Worm (Caenorhabditis elegans): ENCODE results near the gene EEED8.3.
A peak's percentile ranks its signal among the peaks of the same experiment; 100 is the strongest.

Gene EEED8.3

DNA sequence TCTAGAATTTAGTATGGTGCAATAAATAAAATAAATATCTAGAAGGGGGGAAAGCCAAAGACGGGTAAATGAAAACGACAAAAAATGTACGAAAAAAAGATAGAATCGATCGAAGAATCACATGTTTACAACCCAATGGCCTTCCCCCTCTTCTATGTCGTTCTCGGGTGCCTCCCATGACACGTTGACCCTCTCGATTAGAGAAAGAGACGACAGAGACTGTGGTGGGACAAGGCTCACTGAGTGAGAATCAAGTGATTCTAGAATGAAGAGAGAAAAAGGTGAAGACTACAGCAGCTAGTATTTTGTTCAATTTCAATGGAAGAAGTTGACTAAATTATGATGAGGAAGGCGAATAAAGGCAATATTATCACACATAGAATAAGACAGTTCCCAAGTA is 12.0 kb downstream of the EEED8.3 start:
- TF ChIP-seq nhr-28 (tag; optimal IDR thresholded peaks at IDR 0.05) = no peak
- no peak for TF ChIP-seq ztf-11 (tag; optimal IDR thresholded peaks at IDR 0.05)
- TF ChIP-seq ceh-28 (tag; optimal IDR thresholded peaks at IDR 0.05) = peak; percentile 32
- peak; percentile 85 for TF ChIP-seq pha-4 (tag; optimal IDR thresholded peaks at IDR 0.05)
- peak; percentile 6 for TF ChIP-seq egl-27 (tag; optimal IDR thresholded peaks at IDR 0.05)
- TF ChIP-seq ama-1 (optimal IDR thresholded peaks at IDR 0.05) = peak; percentile 66
- TF ChIP-seq lsy-12 (tag; optimal IDR thresholded peaks at IDR 0.05) = no peak
- TF ChIP-seq nhr-77 (tag; optimal IDR thresholded peaks at IDR 0.05) = no peak
- TF ChIP-seq mdl-1 (tag; optimal IDR thresholded peaks at IDR 0.05) = no peak
- peak; percentile 82 for TF ChIP-seq nfya-1 (tag; optimal IDR thresholded peaks at IDR 0.05; ENCODE audit: insufficient read depth)
- peak; percentile 13 for TF ChIP-seq lin-39 (tag; optimal IDR thresholded peaks at IDR 0.05)
- no peak for TF ChIP-seq nhr-76 (tag; optimal IDR thresholded peaks at IDR 0.05)
- no peak for TF ChIP-seq egl-5 (tag; optimal IDR thresholded peaks at IDR 0.05)
- TF ChIP-seq tbx-2 (tag; optimal IDR thresholded peaks at IDR 0.05) = no peak
- no peak for TF ChIP-seq mml-1 (tag; optimal IDR thresholded peaks at IDR 0.05)
- no peak for TF ChIP-seq daf-12 (tag; optimal IDR thresholded peaks at IDR 0.05)
- peak; percentile 11 for TF ChIP-seq jun-1 (tag; optimal IDR thresholded peaks at IDR 0.05)
- TF ChIP-seq elt-2 (tag; optimal IDR thresholded peaks at IDR 0.05) = peak; percentile 85
- no peak for TF ChIP-seq elt-1 (tag; optimal IDR thresholded peaks at IDR 0.05)
- TF ChIP-seq ceh-9 (tag; optimal IDR thresholded peaks at IDR 0.05) = no peak
- TF ChIP-seq ZK546.5 (tag; optimal IDR thresholded peaks at IDR 0.05) = no peak
- TF ChIP-seq fkh-2 (tag; optimal IDR thresholded peaks at IDR 0.05) = no peak
- peak; percentile 49 for TF ChIP-seq nhr-25 (tag; optimal IDR thresholded peaks at IDR 0.05)
- no peak for TF ChIP-seq elt-3 (tag; optimal IDR thresholded peaks at IDR 0.05)
- peak; percentile 46 for TF ChIP-seq nhr-23 (tag; optimal IDR thresholded peaks at IDR 0.05)
- TF ChIP-seq nhr-237 (tag; optimal IDR thresholded peaks at IDR 0.05) = no peak
- TF ChIP-seq nhr-12 (tag; optimal IDR thresholded peaks at IDR 0.05) = no peak
- no peak for TF ChIP-seq aly-2 (tag; optimal IDR thresholded peaks at IDR 0.05)
- TF ChIP-seq hmg-11 (tag; optimal IDR thresholded peaks at IDR 0.05) = peak; percentile 49
- TF ChIP-seq R02D3.7 (tag; optimal IDR thresholded peaks at IDR 0.05) = no peak
- no peak for TF ChIP-seq sea-2 (GFP tag; optimal IDR thresholded peaks at IDR 0.05)

DNA sequence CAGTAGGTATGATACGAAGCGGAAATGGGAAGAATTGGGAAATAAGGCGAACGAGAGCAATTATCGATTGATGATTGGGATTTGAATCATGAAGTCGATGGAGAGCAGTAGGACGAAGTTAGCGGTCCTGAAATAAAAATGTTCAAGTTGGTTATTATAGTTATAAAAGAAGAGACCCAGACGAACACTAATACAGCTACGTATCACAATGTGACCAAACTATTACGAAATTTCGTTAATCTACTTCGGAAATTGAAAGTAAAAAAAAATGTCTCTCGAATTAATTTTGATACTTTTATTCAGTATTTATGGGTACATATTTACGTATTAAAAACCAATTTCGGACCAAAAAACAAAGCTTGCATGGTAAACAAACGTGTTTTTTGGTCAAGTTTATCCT is 12.4 kb downstream of the EEED8.3 start:
- TF ChIP-seq fos-1 (tag; optimal IDR thresholded peaks at IDR 0.05) = no peak
- TF ChIP-seq tbx-2 (tag; optimal IDR thresholded peaks at IDR 0.05) = no peak
- no peak for TF ChIP-seq sea-2 (GFP tag; optimal IDR thresholded peaks at IDR 0.05)
- TF ChIP-seq elt-2 (tag; optimal IDR thresholded peaks at IDR 0.05) = peak; percentile 61
- TF ChIP-seq nhr-23 (tag; optimal IDR thresholded peaks at IDR 0.05) = no peak

DNA sequence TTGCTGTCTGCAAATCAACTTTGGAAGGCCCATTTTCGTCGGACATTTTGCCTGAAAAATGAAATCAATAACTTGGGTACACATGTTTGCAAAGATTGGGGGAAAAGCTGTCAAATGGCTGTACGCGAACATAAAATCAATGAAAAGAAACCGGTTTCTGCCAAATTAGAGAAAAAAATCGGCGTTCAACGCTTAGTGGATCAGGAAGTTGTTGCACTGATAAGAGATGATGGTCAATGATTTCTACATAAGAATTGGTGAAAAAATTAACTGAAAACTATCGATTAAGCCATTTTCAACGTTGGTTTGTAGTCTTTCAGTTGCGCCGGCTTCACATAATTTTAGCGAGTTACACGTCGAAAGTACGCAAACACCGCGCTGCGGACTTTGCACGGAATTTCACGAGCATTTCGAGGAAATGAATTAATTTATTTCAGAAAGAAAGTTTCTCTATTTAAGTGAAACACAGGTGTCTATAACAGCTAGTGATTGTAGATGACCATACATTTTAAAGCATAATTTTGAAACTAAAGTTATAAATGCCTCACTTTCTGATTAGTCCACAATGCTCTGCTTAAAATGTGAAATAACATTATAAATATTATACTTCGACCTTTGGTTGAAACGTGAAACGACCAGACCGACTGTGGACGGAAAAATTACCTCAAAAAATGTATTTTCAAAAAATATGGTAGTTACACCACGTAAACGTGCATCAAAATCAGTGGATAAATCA is 15.6 kb downstream of the EEED8.3 start, which contains the start of the genes F07F6.4 and F07F6.2:
Gene F07F6.4, minus strand, starts transcription at position 51 of the 736 bp plus-strand sequence.
Gene F07F6.2, plus strand, starts transcription at position 686 of the 736 bp plus-strand sequence.
- TF ChIP-seq nhr-77 (tag; optimal IDR thresholded peaks at IDR 0.05) (no peak), ztf-4 (tag; optimal IDR thresholded peaks at IDR 0.05) (no peak), nhr-25 (tag; optimal IDR thresholded peaks at IDR 0.05) (peak; percentile 7), nfya-1 (tag; optimal IDR thresholded peaks at IDR 0.05; ENCODE audit: insufficient read depth) (peak; percentile 31), snpc-4 (tag; optimal IDR thresholded peaks at IDR 0.05) (peak; percentile 41), skn-1 (tag; optimal IDR thresholded peaks at IDR 0.05) (no peak), elt-2 (tag; optimal IDR thresholded peaks at IDR 0.05) (peak; percentile 49), hmg-11 (tag; optimal IDR thresholded peaks at IDR 0.05) (peak; percentile 22), egl-27 (tag; optimal IDR thresholded peaks at IDR 0.05) (no peak), eor-1 (tag; optimal IDR thresholded peaks at IDR 0.05) (no peak), lin-15B (tag; optimal IDR thresholded peaks at IDR 0.05) (peak; percentile 28)

DNA sequence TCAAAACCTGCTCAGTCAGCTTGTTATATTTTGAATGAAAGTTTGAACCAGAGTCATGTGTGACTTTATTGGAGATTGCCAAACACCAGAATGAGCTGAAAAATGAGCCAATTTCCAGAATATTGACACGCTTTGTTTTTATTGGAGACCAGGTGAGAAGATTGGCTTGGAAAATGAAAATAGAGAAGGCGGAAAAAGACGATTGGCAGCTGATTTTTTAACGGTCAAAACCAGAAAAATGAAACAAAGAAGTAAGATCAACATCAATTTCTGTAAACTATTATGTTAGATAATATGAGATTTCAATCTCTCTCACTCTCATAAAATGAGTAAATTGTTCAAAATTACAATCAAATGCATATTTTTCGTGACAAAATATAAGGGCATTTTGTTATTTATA is 19.0 kb downstream of the EEED8.3 start, which contains the start of gene srx-114:
Gene srx-114, minus strand, starts transcription at position 101 of the 400 bp plus-strand sequence.
- no peak for TF ChIP-seq lsy-12 (tag; optimal IDR thresholded peaks at IDR 0.05)
- no peak for TF ChIP-seq mml-1 (tag; optimal IDR thresholded peaks at IDR 0.05)
- no peak for TF ChIP-seq elt-3 (tag; optimal IDR thresholded peaks at IDR 0.05)
- TF ChIP-seq nhr-28 (tag; optimal IDR thresholded peaks at IDR 0.05) = no peak
- no peak for TF ChIP-seq lin-15B (tag; optimal IDR thresholded peaks at IDR 0.05)
- TF ChIP-seq unc-62 (GFP tag; optimal IDR thresholded peaks at IDR 0.05) = no peak
- TF ChIP-seq nhr-237 (tag; optimal IDR thresholded peaks at IDR 0.05) = no peak
- TF ChIP-seq ceh-82 (tag; optimal IDR thresholded peaks at IDR 0.05) = no peak
- TF ChIP-seq nfya-1 (tag; optimal IDR thresholded peaks at IDR 0.05; ENCODE audit: insufficient read depth) = no peak
- TF ChIP-seq elt-2 (tag; optimal IDR thresholded peaks at IDR 0.05) = no peak
- TF ChIP-seq ceh-16 (tag; optimal IDR thresholded peaks at IDR 0.05) = no peak
- no peak for TF ChIP-seq egl-5 (tag; optimal IDR thresholded peaks at IDR 0.05)
- no peak for TF ChIP-seq eor-1 (tag; optimal IDR thresholded peaks at IDR 0.05)
- TF ChIP-seq fkh-10 (GFP tag; optimal IDR thresholded peaks at IDR 0.05) = no peak
- no peak for TF ChIP-seq nhr-76 (tag; optimal IDR thresholded peaks at IDR 0.05)

Data from whole organism, L3 larva.